Fruit fly (Drosophila melanogaster) whole organism, embryonic: ENCODE measurements around the gene CG6470.
A peak's percentile ranks its signal among the peaks of the same experiment; 100 is the strongest.

Experiments used
- Atf6 ChIP-seq: fragments of 200-800 bp; sonication (Bioruptor generic); IDR thresholded peaks from 2 replicates; pipeline ENCODE4 v1.3.6; 2022; ENCODE audit warnings: missing biosample characterization, missing genetic modification characterization
- B-H2 ChIP-seq: fragments of 200-800 bp; sonication (Bioruptor generic); optimal IDR thresholded peaks from 2 replicates; lab custom pipeline; 2018; ENCODE audit warnings: missing biosample characterization, mild to moderate bottlenecking, missing genetic modification characterization
- BEAF-32 ChIP-seq: fragments of 200-800 bp; sonication (Bioruptor generic); optimal IDR thresholded peaks from 3 replicates; lab custom pipeline; 2017; ENCODE audit warnings: missing biosample characterization, missing genetic modification characterization, mild to moderate bottlenecking, moderate library complexity, missing genetic modification reagents
- CG10462 ChIP-seq: fragments of 200-800 bp; sonication (Bioruptor generic); optimal IDR thresholded peaks from 2 replicates; lab custom pipeline; 2016; ENCODE audit warnings: missing biosample characterization, missing genetic modification characterization
- CG12299 ChIP-seq: fragments of 200-800 bp; sonication (Bioruptor generic); optimal IDR thresholded peaks from 2 replicates; lab custom pipeline; 2018; ENCODE audit warnings: missing biosample characterization, mild to moderate bottlenecking, missing genetic modification characterization
- CG1233 ChIP-seq: fragments of 200-800 bp; sonication (Bioruptor generic); optimal IDR thresholded peaks from 4 replicates; lab custom pipeline; 2018; ENCODE audit warnings: missing biosample characterization, mild to moderate bottlenecking, missing genetic modification characterization
- CG14667 ChIP-seq: fragments of 200-800 bp; sonication (Bioruptor generic); IDR thresholded peaks from 2 replicates; pipeline ENCODE4 v1.3.6; 2022; ENCODE audit warnings: missing biosample characterization, missing genetic modification characterization
- CG14860 ChIP-seq: fragments of 200-800 bp; sonication (Bioruptor generic); IDR thresholded peaks from 3 replicates; pipeline ENCODE4 v1.3.6; 2022; ENCODE audit warnings: missing biosample characterization, missing genetic modification characterization; ENCODE audit not compliant: partially characterized antibody
- CG15011 ChIP-seq: fragments of 200-800 bp; sonication (Bioruptor generic); optimal IDR thresholded peaks from 3 replicates; lab custom pipeline; 2018; ENCODE audit warnings: missing biosample characterization, mild to moderate bottlenecking, missing genetic modification characterization
- CG15073 ChIP-seq: fragments of 200-800 bp; sonication (Bioruptor generic); optimal IDR thresholded peaks from 2 replicates; lab custom pipeline; 2016; ENCODE audit warnings: missing biosample characterization, missing genetic modification characterization
- CG15601 ChIP-seq: fragments of 200-800 bp; sonication (Bioruptor generic); optimal IDR thresholded peaks from 3 replicates; lab custom pipeline; 2019; ENCODE audit warnings: missing biosample characterization, mild to moderate bottlenecking, missing genetic modification characterization, moderate library complexity
- CG1647 ChIP-seq: fragments of 200-800 bp; sonication (Bioruptor generic); optimal IDR thresholded peaks from 3 replicates; lab custom pipeline; 2016; ENCODE audit warnings: missing biosample characterization, missing genetic modification characterization
- CG16863 ChIP-seq: fragments of 200-800 bp; sonication (Bioruptor generic); optimal IDR thresholded peaks from 3 replicates; lab custom pipeline; 2016; ENCODE audit warnings: missing biosample characterization, missing genetic modification characterization
- CG17568 ChIP-seq: fragments of 200-800 bp; sonication (Bioruptor generic); optimal IDR thresholded peaks from 2 replicates; lab custom pipeline; 2018; ENCODE audit warnings: missing biosample characterization, mild to moderate bottlenecking, missing genetic modification characterization, moderate library complexity
- CG2199 ChIP-seq: fragments of 200-800 bp; sonication (Bioruptor generic); IDR thresholded peaks from 3 replicates; pipeline ENCODE4 v1.3.6; 2022; ENCODE audit warnings: missing biosample characterization, missing genetic modification characterization
- CG34224 ChIP-seq: fragments of 200-800 bp; sonication (Bioruptor generic); IDR thresholded peaks from 3 replicates; pipeline ENCODE4 v1.3.6; 2022; ENCODE audit warnings: missing biosample characterization, missing genetic modification characterization; ENCODE audit not compliant: partially characterized antibody
- CG3726 ChIP-seq: fragments of 200-800 bp; sonication (Bioruptor generic); IDR thresholded peaks from 3 replicates; pipeline ENCODE4, ENCODE4 v1.3.6; 2022; ENCODE audit warnings: missing biosample characterization, missing genetic modification characterization
- CG3995 ChIP-seq: fragments of 200-800 bp; sonication (Bioruptor generic); optimal IDR thresholded peaks from 3 replicates; lab custom pipeline; 2016; ENCODE audit warnings: missing biosample characterization, missing genetic modification characterization
- CG4617 ChIP-seq: fragments of 200-800 bp; sonication (Bioruptor generic); optimal IDR thresholded peaks from 3 replicates; lab custom pipeline; 2016; ENCODE audit warnings: missing biosample characterization, missing genetic modification characterization, borderline replicate concordance
- CG7745 ChIP-seq: fragments of 200-800 bp; sonication (Bioruptor generic); optimal IDR thresholded peaks from 2 replicates; lab custom pipeline; 2018; ENCODE audit warnings: missing biosample characterization, mild to moderate bottlenecking, missing genetic modification characterization, moderate library complexity
- CG8478 ChIP-seq: fragments of >200 bp; optimal IDR thresholded peaks from 2 replicates; lab custom pipeline; 2018
- CG9215 ChIP-seq: fragments of 200-800 bp; sonication (Bioruptor generic); IDR thresholded peaks from 2 replicates; pipeline ENCODE4 v1.3.6; 2022; ENCODE audit warnings: missing biosample characterization, missing genetic modification characterization
- CG9727 ChIP-seq: fragments of 200-800 bp; sonication (Bioruptor generic); optimal IDR thresholded peaks from 3 replicates; lab custom pipeline; 2017; ENCODE audit warnings: missing biosample characterization, mild to moderate bottlenecking, missing genetic modification characterization
- CG9817 ChIP-seq: fragments of 200-800 bp; sonication (Bioruptor generic); optimal IDR thresholded peaks from 2 replicates; lab custom pipeline; 2018; ENCODE audit warnings: missing biosample characterization, mild to moderate bottlenecking, missing genetic modification characterization, moderate library complexity
- D19B ChIP-seq: fragments of 200-800 bp; sonication (Bioruptor generic); optimal IDR thresholded peaks from 2 replicates; lab custom pipeline; 2017; ENCODE audit warnings: missing biosample characterization, mild to moderate bottlenecking, missing genetic modification characterization
- Dad ChIP-seq: fragments of 200-800 bp; sonication (Bioruptor generic); optimal IDR thresholded peaks from 3 replicates; lab custom pipeline; 2016; ENCODE audit warnings: missing biosample characterization, missing genetic modification characterization
- Dek ChIP-seq: fragments of 200-800 bp; sonication (Bioruptor generic); optimal IDR thresholded peaks from 3 replicates; lab custom pipeline; 2019; ENCODE audit warnings: missing biosample characterization, mild to moderate bottlenecking, missing genetic modification characterization, moderate library complexity
- Doc3 ChIP-seq: fragments of 200-800 bp; sonication (Bioruptor generic); IDR thresholded peaks from 3 replicates; pipeline ENCODE4 v1.3.6; 2022; ENCODE audit warnings: missing biosample characterization, missing genetic modification characterization; ENCODE audit not compliant: partially characterized antibody
- Fer2 ChIP-seq: fragments of 200-800 bp; sonication (Bioruptor generic); optimal IDR thresholded peaks from 2 replicates; lab custom pipeline; 2018; ENCODE audit warnings: missing biosample characterization, mild to moderate bottlenecking, missing genetic modification characterization, moderate library complexity
- Hr51 ChIP-seq, 2 experiments: fragments of 200-800 bp; sonication (Bioruptor generic); optimal IDR thresholded peaks; 2 replicates in 1 of 2; 3 replicates in 1 of 2; lab custom pipeline; 2016 to 2018; ENCODE audit warnings: missing biosample characterization in 2 of 2, missing genetic modification characterization in 2 of 2, mild to moderate bottlenecking in 1 of 2, moderate library complexity in 1 of 2
- Mes4 ChIP-seq: fragments of 200-800 bp; sonication (Bioruptor generic); optimal IDR thresholded peaks from 2 replicates; lab custom pipeline; 2016; ENCODE audit warnings: missing biosample characterization, missing genetic modification characterization
- Spps ChIP-seq: fragments of 200-800 bp; sonication (Bioruptor generic); optimal IDR thresholded peaks from 2 replicates; lab custom pipeline; 2018; ENCODE audit warnings: missing biosample characterization, mild to moderate bottlenecking, missing genetic modification characterization
- Stat92E ChIP-seq, 3 experiments: fragments of >200 bp in 2 of 3; fragments of 200-800 bp in 1 of 3; sonication (Bioruptor generic) in 1 of 3; optimal IDR thresholded peaks; 2 replicates each; lab custom pipeline; 2017 to 2019; ENCODE audit warnings: missing biosample characterization in 3 of 3, missing genetic modification characterization in 3 of 3, mild to moderate bottlenecking in 1 of 3, moderate library complexity in 1 of 3
- ab ChIP-seq: fragments of 200-800 bp; sonication (Bioruptor generic); optimal IDR thresholded peaks from 2 replicates; lab custom pipeline; 2016; ENCODE audit warnings: missing biosample characterization, missing genetic modification characterization
- ato ChIP-seq: fragments of 200-800 bp; sonication (Bioruptor generic); IDR thresholded peaks from 2 replicates; pipeline ENCODE4 v1.3.6; 2022; ENCODE audit warnings: missing biosample characterization, missing genetic modification characterization; ENCODE audit not compliant: partially characterized antibody
- bab2 ChIP-seq: fragments of 200-800 bp; sonication (Bioruptor generic); optimal IDR thresholded peaks from 2 replicates; lab custom pipeline; 2016; ENCODE audit warnings: missing biosample characterization, missing genetic modification characterization
- bcd ChIP-seq: fragments of 200-800 bp; sonication (Bioruptor generic); optimal IDR thresholded peaks from 2 replicates; lab custom pipeline; 2017; ENCODE audit warnings: missing biosample characterization, mild to moderate bottlenecking, missing genetic modification characterization
- crol ChIP-seq: fragments of 200-800 bp; sonication (Bioruptor generic); IDR thresholded peaks from 2 replicates; pipeline ENCODE4 v1.3.6; 2022; ENCODE audit warnings: missing biosample characterization, missing genetic modification characterization
- ems ChIP-seq: fragments of 200-800 bp; sonication (Bioruptor generic); optimal IDR thresholded peaks from 3 replicates; lab custom pipeline; 2016; ENCODE audit warnings: missing biosample characterization, missing genetic modification characterization
- exex ChIP-seq: fragments of 200-800 bp; sonication (Bioruptor generic); optimal IDR thresholded peaks from 4 replicates; lab custom pipeline; 2018; ENCODE audit warnings: missing biosample characterization, mild to moderate bottlenecking, missing genetic modification characterization, moderate library complexity
- gfzf ChIP-seq: fragments of 200-800 bp; sonication (Bioruptor generic); optimal IDR thresholded peaks from 2 replicates; lab custom pipeline; 2016; ENCODE audit warnings: missing biosample characterization, mild to moderate bottlenecking, missing genetic modification characterization, moderate library complexity
- ham ChIP-seq: fragments of 200-800 bp; sonication (Bioruptor generic); IDR thresholded peaks from 2 replicates; pipeline ENCODE4 v1.3.6; 2022; ENCODE audit warnings: missing biosample characterization, missing genetic modification characterization
- hbn ChIP-seq: fragments of 200-800 bp; sonication (Bioruptor generic); IDR thresholded peaks from 2 replicates; pipeline ENCODE4 v1.3.6; 2022; ENCODE audit warnings: missing biosample characterization, missing genetic modification characterization; ENCODE audit not compliant: partially characterized antibody
- peb ChIP-seq: fragments of 200-800 bp; sonication (Bioruptor generic); IDR thresholded peaks from 2 replicates; pipeline ENCODE4 v1.3.6; 2022; ENCODE audit warnings: missing biosample characterization, missing genetic modification characterization
- pros ChIP-seq: fragments of 200-800 bp; sonication (Bioruptor generic); optimal IDR thresholded peaks from 3 replicates; lab custom pipeline; 2019; ENCODE audit warnings: missing biosample characterization, mild to moderate bottlenecking, missing genetic modification characterization, moderate library complexity
- sqz ChIP-seq: fragments of 200-800 bp; sonication (Bioruptor generic); optimal IDR thresholded peaks from 3 replicates; lab custom pipeline; 2018; ENCODE audit warnings: missing biosample characterization, mild to moderate bottlenecking, missing genetic modification characterization
- ssp ChIP-seq: fragments of 200-800 bp; sonication (Bioruptor generic); IDR thresholded peaks from 2 replicates; pipeline ENCODE4 v1.3.6; 2022; ENCODE audit warnings: missing biosample characterization, missing genetic modification characterization
- tgo ChIP-seq: fragments of 200-800 bp; sonication (Bioruptor generic); IDR thresholded peaks from 3 replicates; pipeline ENCODE4 v1.3.6; 2022; ENCODE audit warnings: missing biosample characterization, missing genetic modification characterization
- toy ChIP-seq: fragments of 200-800 bp; sonication (Bioruptor generic); IDR thresholded peaks from 2 replicates; pipeline ENCODE4 v1.3.6; 2022; ENCODE audit warnings: missing biosample characterization, missing genetic modification characterization
- vfl ChIP-seq: fragments of 200-800 bp; sonication (Bioruptor generic); optimal IDR thresholded peaks from 2 replicates; lab custom pipeline; 2016; ENCODE audit warnings: missing biosample characterization, missing genetic modification characterization

Gene CG6470

dm6 chrX:18546785-18547184, 32.1 kb upstream of the CG6470 start (continued):
- TF ChIP-seq Dad: peak; percentile 61
- TF ChIP-seq exex: peak; percentile 25
- 0 out of 3 replicates have a peak, but pooled peaks have one; percentile 40 for TF ChIP-seq CG2199 (GFP tag; lab: Robert Waterston, UW)
- peak; percentile 85 for TF ChIP-seq CG9817
- TF ChIP-seq CG9727 (GFP tag; lab: Kevin White, UChicago): peak; percentile 68
- peak; percentile 81 for TF ChIP-seq CG14667 (GFP tag; lab: Robert Waterston, UW)
- TF ChIP-seq Hr51 (GFP tag; optimal IDR thresholded peaks at IDR 0.05; lab: Kevin White, UChicago): peak; percentile 46 to 88
- TF ChIP-seq Dek: peak; percentile 68
- no peak for TF ChIP-seq CG14860 (GFP tag; lab: Robert Waterston, UW)
- peak; percentile 35 for TF ChIP-seq CG3995 (GFP tag; lab: Kevin White, UChicago)
- no peak for TF ChIP-seq CG15073 (GFP tag; lab: Kevin White, UChicago)
- TF ChIP-seq hbn (GFP tag; lab: Robert Waterston, UW): no peak
- peak; percentile 79 for TF ChIP-seq bcd (GFP tag; lab: Kevin White, UChicago)
- TF ChIP-seq bab2: peak; percentile 75
- TF ChIP-seq CG15011 (GFP tag; lab: Kevin White, UChicago): peak; percentile 45
- no peak for TF ChIP-seq ato (GFP tag; lab: Robert Waterston, UW)
- peak; percentile 68 for TF ChIP-seq sqz (GFP tag; lab: Kevin White, UChicago)
- TF ChIP-seq toy (GFP tag; lab: Robert Waterston, UW): 0 out of 2 replicates have a peak, but pooled peaks have one; percentile 40
- TF ChIP-seq ham: peak; percentile 12; the same call in 1 of the 2 replicates
- peak; percentile 55; the same call in 1 of the 2 replicates for TF ChIP-seq peb (GFP tag; lab: Robert Waterston, UW)
- TF ChIP-seq CG3726 (GFP tag; lab: Robert Waterston, UW): no peak
- TF ChIP-seq CG10462 (GFP tag; lab: Kevin White, UChicago): peak; percentile 28
- TF ChIP-seq CG17568 (GFP tag; lab: Kevin White, UChicago): peak; percentile 56
- no peak for TF ChIP-seq pros
- TF ChIP-seq vfl: peak; percentile 63
- no peak for TF ChIP-seq CG34224
- peak; percentile 52 for TF ChIP-seq D19B (GFP tag; lab: Kevin White, UChicago)
- TF ChIP-seq CG1647 (GFP tag; lab: Kevin White, UChicago): peak; percentile 71
- TF ChIP-seq Doc3 (GFP tag; lab: Robert Waterston, UW): no peak
- TF ChIP-seq Mes4 (GFP tag; lab: Kevin White, UChicago): peak; percentile 42
- TF ChIP-seq CG15601: peak; percentile 33
- peak; percentile 79 for TF ChIP-seq CG9215 (GFP tag; lab: Robert Waterston, UW)
- TF ChIP-seq CG7745 (tag; lab: Kevin White, UChicago): no peak
- peak; percentile 70 for TF ChIP-seq ems (GFP tag; lab: Kevin White, UChicago)
- no peak for TF ChIP-seq BEAF-32 (GFP tag; lab: Kevin White, UChicago)
- no peak for TF ChIP-seq Spps (tag; lab: Kevin White, UChicago)
- no peak for TF ChIP-seq CG4617 (GFP tag; lab: Kevin White, UChicago)
- TF ChIP-seq ssp (GFP tag; lab: Robert Waterston, UW): peak; percentile 71
- peak; percentile 64 for TF ChIP-seq CG1233
- TF ChIP-seq Stat92E (GFP tag; optimal IDR thresholded peaks at IDR 0.05; lab: Kevin White, UChicago): no peak
- TF ChIP-seq CG16863: peak; percentile 71
- TF ChIP-seq CG12299 (tag; lab: Kevin White, UChicago): peak; percentile 65
- TF ChIP-seq CG8478 (lab: Kevin White, UChicago): no peak
- TF ChIP-seq B-H2 (GFP tag; lab: Kevin White, UChicago): peak; percentile 52
- peak; percentile 61 for TF ChIP-seq Fer2
- TF ChIP-seq tgo (GFP tag; lab: Robert Waterston, UW): peak; percentile 91
- no peak for TF ChIP-seq gfzf (GFP tag; lab: Kevin White, UChicago)
- peak; percentile 80 for TF ChIP-seq Atf6
- peak; percentile 39 for TF ChIP-seq ab (GFP tag; lab: Kevin White, UChicago)
- peak; percentile 68 for TF ChIP-seq crol (GFP tag; lab: Robert Waterston, UW)
